Worm (Caenorhabditis elegans): ENCODE results near the gene unc-96.

DNA sequence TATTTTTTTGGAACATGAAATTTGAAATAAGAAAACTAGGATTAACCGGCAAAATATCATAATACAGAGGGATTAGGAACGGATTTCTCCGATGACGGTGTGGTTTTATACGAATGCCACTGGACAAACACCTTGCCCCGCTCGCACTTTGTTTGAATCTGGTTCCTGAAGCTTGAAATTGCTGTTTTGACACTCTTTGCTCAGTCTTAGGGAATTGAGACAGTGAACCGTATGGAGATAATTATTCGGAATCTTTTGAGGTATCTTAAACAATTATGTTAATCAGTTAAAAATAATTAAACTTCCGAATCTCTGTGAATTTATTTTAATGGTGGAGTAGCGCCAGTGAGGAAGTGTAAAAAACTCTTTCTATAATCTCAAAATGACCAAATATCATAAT lies 21.6 kb downstream of the unc-96 start, which contains the start of gene F13C5.3:
- TF ChIP-seq hlh-15 (tag; optimal IDR thresholded peaks at IDR 0.05) (no peak), dmd-4 (tag; optimal IDR thresholded peaks at IDR 0.05; ENCODE audit: borderline replicate concordance) (no peak), unc-86 (tag; optimal IDR thresholded peaks at IDR 0.05) (no peak), sox-2 (GFP tag; IDR thresholded peaks at IDR 0.05) (no peak), fkh-10 (GFP tag; optimal IDR thresholded peaks at IDR 0.05) (no peak), lim-6 (tag; optimal IDR thresholded peaks at IDR 0.05) (no peak), ztf-16 (tag; optimal IDR thresholded peaks at IDR 0.05) (no peak), ceh-18 (tag; optimal IDR thresholded peaks at IDR 0.05) (no peak)
